Worm (Caenorhabditis elegans): ENCODE results near the gene rpn-3.

The rpn-3 gene

DNA sequence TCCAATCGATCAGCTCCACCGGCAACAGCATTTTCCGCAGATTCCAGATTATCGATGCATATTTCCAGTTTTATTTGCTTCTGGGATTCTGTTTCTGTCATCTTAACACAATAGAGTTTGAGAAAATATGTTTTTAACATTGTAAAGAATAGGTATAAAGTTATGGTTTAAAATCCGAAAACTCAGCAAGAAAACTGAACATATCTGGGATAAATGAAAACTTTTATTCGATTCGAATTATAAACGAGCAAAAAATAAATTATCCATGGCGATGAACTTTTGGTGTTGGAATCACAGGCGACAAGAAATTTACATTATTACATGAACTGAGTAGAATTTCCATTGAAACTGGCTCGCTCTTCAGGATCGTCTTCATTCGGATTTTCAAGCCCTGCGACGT lies 43.6 kb upstream of the rpn-3 start, which contains the start of gene cutc-1:
cutc-1 (minus strand) TSS at position 101 of the 400 bp plus-strand sequence.
- TF ChIP-seq elt-2 (tag; optimal IDR thresholded peaks at IDR 0.05) (no peak), nhr-237 (tag; optimal IDR thresholded peaks at IDR 0.05) (no peak), ztf-4 (tag; optimal IDR thresholded peaks at IDR 0.05) (no peak), aly-2 (tag; optimal IDR thresholded peaks at IDR 0.05) (no peak), snu-23 (GFP tag; optimal IDR thresholded peaks at IDR 0.05) (no peak), pag-3 (tag; optimal IDR thresholded peaks at IDR 0.05; ENCODE audit: borderline replicate concordance, insufficient read depth) (no peak), unc-130 (tag; optimal IDR thresholded peaks at IDR 0.05) (no peak), fos-1 (tag; optimal IDR thresholded peaks at IDR 0.05) (no peak), zag-1 (tag; optimal IDR thresholded peaks at IDR 0.05) (no peak), irx-1 (tag; optimal IDR thresholded peaks at IDR 0.05) (no peak), unc-86 (tag; optimal IDR thresholded peaks at IDR 0.05) (no peak), egl-13 (tag; optimal IDR thresholded peaks at IDR 0.05) (no peak), lin-14 (GFP tag; optimal IDR thresholded peaks at IDR 0.05) (no peak), unc-98 (GFP tag; IDR thresholded peaks at IDR 0.05) (no peak), ceh-88 (GFP tag; IDR thresholded peaks at IDR 0.05) (no peak), hpl-2 (GFP tag; optimal IDR thresholded peaks at IDR 0.05) (no peak), lin-35 (GFP tag; optimal IDR thresholded peaks at IDR 0.05) (no peak)

DNA sequence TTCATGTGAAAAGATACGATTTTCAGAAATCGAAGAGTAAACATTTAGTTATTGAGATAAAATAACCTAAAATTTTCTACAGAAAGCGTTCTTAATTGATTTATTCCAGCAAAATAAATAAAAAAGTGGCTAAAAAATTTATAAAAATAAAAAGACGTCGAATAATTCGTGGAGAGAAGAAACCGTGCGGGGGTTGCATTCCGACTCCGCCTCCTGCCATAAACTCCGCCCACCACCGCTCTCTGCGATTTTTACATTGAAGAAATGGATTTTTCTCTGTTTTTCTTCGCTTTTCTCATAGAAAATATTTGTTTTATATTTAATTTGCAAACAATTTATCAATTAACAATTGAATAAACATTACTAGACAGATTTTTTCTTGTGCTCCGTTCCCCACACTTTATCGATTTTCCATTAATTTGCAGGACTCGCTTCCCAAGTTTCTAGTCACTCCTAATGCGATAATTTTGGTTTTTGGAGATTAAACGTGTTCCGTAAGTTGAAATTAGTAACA lies 41.6 kb upstream of the rpn-3 start, which contains the start of the genes ubxn-4 and cyy-1:
ubxn-4 (minus strand) TSS at position 114 of the 514 bp plus-strand sequence.
cyy-1 (plus strand) TSS at position 426 of the 514 bp plus-strand sequence.
- TF ChIP-seq xbp-1 (tag; optimal IDR thresholded peaks at IDR 0.05) (peak; percentile 51), tbx-2 (tag; optimal IDR thresholded peaks at IDR 0.05) (no peak), efl-1 (optimal IDR thresholded peaks at IDR 0.05) (no peak), efl-1 (GFP tag; optimal IDR thresholded peaks at IDR 0.05 in 1 of 2) (peak in 1 of 2 experiments; percentile 92), dpl-1 (GFP tag; optimal IDR thresholded peaks at IDR 0.05) (peak in 1 of 3 experiments; percentile 27), lsy-2 (tag; optimal IDR thresholded peaks at IDR 0.05) (peak in 1 of 2 experiments; percentile 31), lin-14 (GFP tag; optimal IDR thresholded peaks at IDR 0.05) (peak; percentile 7)

DNA sequence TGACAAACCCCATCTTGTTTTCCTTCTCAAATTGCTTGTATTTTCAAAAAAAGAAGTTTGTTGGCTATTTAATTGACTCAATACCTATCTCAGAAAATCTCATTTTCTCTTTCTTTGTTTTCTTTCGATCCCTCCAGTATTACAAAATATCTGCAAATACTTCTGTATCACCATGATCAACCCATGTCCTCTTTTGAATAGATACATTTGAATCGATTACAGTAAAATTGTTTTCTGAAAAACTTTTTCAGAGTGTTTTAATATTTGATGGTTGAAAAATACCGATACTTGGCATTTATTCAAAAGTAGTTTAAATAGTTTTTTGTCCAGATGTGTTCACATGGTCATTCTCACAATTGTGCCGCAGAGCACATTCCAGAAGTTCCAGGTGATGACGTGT lies 38.0 kb upstream of the rpn-3 start, which contains the start of gene ZK353.9:
ZK353.9 (plus strand) TSS at position 331 of the 400 bp plus-strand sequence.
- TF ChIP-seq nhr-71 (tag; optimal IDR thresholded peaks at IDR 0.05) (no peak), pqm-1 (tag; optimal IDR thresholded peaks at IDR 0.05) (no peak), zag-1 (tag; optimal IDR thresholded peaks at IDR 0.05) (no peak), dpl-1 (GFP tag; optimal IDR thresholded peaks at IDR 0.05) (no peak), nhr-11 (tag; optimal IDR thresholded peaks at IDR 0.05) (no peak), alr-1 (tag; optimal IDR thresholded peaks at IDR 0.05; ENCODE audit: borderline replicate concordance) (no peak), elt-2 (tag; optimal IDR thresholded peaks at IDR 0.05) (no peak), nhr-85 (tag) (no peak), mdl-1 (tag; optimal IDR thresholded peaks at IDR 0.05) (no peak), sptf-1 (tag; optimal IDR thresholded peaks at IDR 0.05) (no peak), ama-1 (optimal IDR thresholded peaks at IDR 0.05) (no peak), sox-4 (tag; optimal IDR thresholded peaks at IDR 0.05) (no peak), pax-3 (tag; optimal IDR thresholded peaks at IDR 0.05) (no peak), nhr-20 (tag; optimal IDR thresholded peaks at IDR 0.05) (no peak), unc-30 (tag; optimal IDR thresholded peaks at IDR 0.05) (no peak), mep-1 (tag; optimal IDR thresholded peaks at IDR 0.05) (no peak), aly-2 (tag; optimal IDR thresholded peaks at IDR 0.05) (no peak)

DNA sequence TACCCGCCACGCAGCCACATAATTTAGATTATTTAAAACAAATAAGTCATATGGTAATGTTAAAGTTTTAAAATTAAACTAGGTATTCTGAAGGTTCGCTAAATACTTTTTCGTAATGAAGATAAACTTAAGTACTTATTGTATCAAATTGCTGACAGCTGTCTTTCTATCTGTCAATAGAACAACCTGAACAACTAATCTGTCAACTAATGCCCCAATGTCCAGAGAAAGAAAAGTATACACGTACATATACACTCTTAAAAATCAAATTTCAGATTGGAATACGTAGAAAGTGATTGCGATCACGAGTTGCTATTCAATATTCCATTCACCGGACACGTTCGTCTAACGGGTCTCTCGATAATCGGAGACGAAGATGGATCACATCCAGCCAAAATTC lies 36.4 kb upstream of the rpn-3 start:
- TF ChIP-seq irx-1 (tag; optimal IDR thresholded peaks at IDR 0.05): no peak
- TF ChIP-seq elt-3 (tag; optimal IDR thresholded peaks at IDR 0.05): no peak
- TF ChIP-seq ces-1 (GFP tag; optimal IDR thresholded peaks at IDR 0.05): no peak
- no peak for TF ChIP-seq pqm-1 (tag; optimal IDR thresholded peaks at IDR 0.05)
- TF ChIP-seq blmp-1 (tag; optimal IDR thresholded peaks at IDR 0.05): no peak

Data from whole organism, L1 larva.